Worm (Caenorhabditis elegans): ENCODE measurements around the gene W02H5.8.

W02H5.8 gene

ce11 chrV:2684227-2684626 lies 31.8 kb upstream of the W02H5.8 start:
- no peak for TF ChIP-seq pbrm-1 (GFP tag; IDR thresholded peaks at IDR 0.05)

ce11 chrV:2683497-2683896 lies 31.0 kb upstream of the W02H5.8 start:
- TF ChIP-seq Y79H2A.3 (GFP tag; conservative IDR thresholded peaks at IDR 0.05) (no peak), F49E8.2 (tag; optimal IDR thresholded peaks at IDR 0.05; ENCODE audit: insufficient read depth) (no peak), madf-6 (GFP tag; IDR thresholded peaks at IDR 0.05) (no peak)

ce11 chrV:2677648-2678047 lies 25.2 kb upstream of the W02H5.8 start:
- TF ChIP-seq hmg-1.2 (GFP tag; IDR thresholded peaks at IDR 0.05) (no peak), F22D6.2 (tag; optimal IDR thresholded peaks at IDR 0.05) (no peak), hrde-1 (tag; optimal IDR thresholded peaks at IDR 0.05; ENCODE audit: borderline replicate concordance) (no peak), ekl-4 (GFP tag; IDR thresholded peaks at IDR 0.05) (no peak), bed-2 (GFP tag; IDR thresholded peaks at IDR 0.05) (no peak), sptf-2 (GFP tag; optimal IDR thresholded peaks at IDR 0.05) (no peak), lir-1 (GFP tag; conservative IDR thresholded peaks at IDR 0.05) (no peak), dox-1 (GFP tag; IDR thresholded peaks at IDR 0.05) (no peak), rec-8 (tag; optimal IDR thresholded peaks at IDR 0.05) (no peak), ztf-6 (GFP tag; IDR thresholded peaks at IDR 0.05) (no peak), tbx-9 (tag; optimal IDR thresholded peaks at IDR 0.05; ENCODE audit: borderline replicate concordance) (no peak), sdz-38 (tag; optimal IDR thresholded peaks at IDR 0.05) (no peak), nhr-80 (tag; optimal IDR thresholded peaks at IDR 0.05) (no peak), ztf-28 (GFP tag; IDR thresholded peaks at IDR 0.05) (no peak), dpl-1 (GFP tag; optimal IDR thresholded peaks at IDR 0.05) (no peak), pbrm-1 (GFP tag; IDR thresholded peaks at IDR 0.05) (no peak)

ce11 chrV:2675692-2676091 lies 23.2 kb upstream of the W02H5.8 start:
- TF ChIP-seq snpc-1.1 (tag; optimal IDR thresholded peaks at IDR 0.05; ENCODE audit: insufficient read depth) (no peak), ama-1 (optimal IDR thresholded peaks at IDR 0.05) (no peak), ama-1 (GFP tag; optimal IDR thresholded peaks at IDR 0.05) (no peak), rec-8 (tag; optimal IDR thresholded peaks at IDR 0.05) (no peak), nhr-120 (GFP tag; IDR thresholded peaks at IDR 0.05) (no peak), nhr-90 (tag; optimal IDR thresholded peaks at IDR 0.05) (no peak), lin-26 (GFP tag; IDR thresholded peaks at IDR 0.05) (no peak), nfyb-1 (GFP tag; IDR thresholded peaks at IDR 0.05) (0 out of 2 replicates have a peak, but pooled peaks have one; percentile 6), Y67H2A.10 (GFP tag; conservative IDR thresholded peaks at IDR 0.05) (no peak)

ce11 chrV:2673807-2674206 lies 21.4 kb upstream of the W02H5.8 start:
- TF ChIP-seq dpff-1 (tag; optimal IDR thresholded peaks at IDR 0.05): no peak
- TF ChIP-seq sea-2 (GFP tag; IDR thresholded peaks at IDR 0.05): no peak
- no peak for TF ChIP-seq lag-1 (GFP tag; IDR thresholded peaks at IDR 0.05)
- no peak for TF ChIP-seq ccch-3 (GFP tag; optimal IDR thresholded peaks at IDR 0.05)
- peak; percentile 84 for TF ChIP-seq lin-26 (GFP tag; IDR thresholded peaks at IDR 0.05)
- peak; percentile 76 for TF ChIP-seq rcor-1 (GFP tag; IDR thresholded peaks at IDR 0.05)
- TF ChIP-seq mcd-1 (GFP tag; IDR thresholded peaks at IDR 0.05): peak; percentile 85
- TF ChIP-seq pbrm-1 (GFP tag; IDR thresholded peaks at IDR 0.05): peak; percentile 71; the same call in 1 of the 2 replicates
- no peak for TF ChIP-seq fkh-3 (tag; optimal IDR thresholded peaks at IDR 0.05)
- no peak for TF ChIP-seq F22D6.2 (tag; optimal IDR thresholded peaks at IDR 0.05)
- no peak for TF ChIP-seq ztf-22 (GFP tag; optimal IDR thresholded peaks at IDR 0.05)
- TF ChIP-seq ztf-26 (tag; optimal IDR thresholded peaks at IDR 0.05): peak; percentile 7
- no peak for TF ChIP-seq B0019.2 (GFP tag; conservative IDR thresholded peaks at IDR 0.05)
- no peak for TF ChIP-seq T26A5.8 (tag; optimal IDR thresholded peaks at IDR 0.05)
- no peak for TF ChIP-seq nfya-2 (GFP tag; IDR thresholded peaks at IDR 0.05)
- peak; percentile 53 for TF ChIP-seq snpc-1.1 (tag; optimal IDR thresholded peaks at IDR 0.05; ENCODE audit: insufficient read depth)
- no peak for TF ChIP-seq let-526 (GFP tag; IDR thresholded peaks at IDR 0.05)
- TF ChIP-seq tbx-9 (tag; optimal IDR thresholded peaks at IDR 0.05; ENCODE audit: borderline replicate concordance): no peak
- peak; percentile 54 for TF ChIP-seq snpc-3.4 (tag; optimal IDR thresholded peaks at IDR 0.05)
- TF ChIP-seq attf-3 (GFP tag; conservative IDR thresholded peaks at IDR 0.05): peak; percentile 38; the same call in 1 of the 2 replicates
- peak; percentile 67 for TF ChIP-seq hmg-1.2 (GFP tag; IDR thresholded peaks at IDR 0.05)
- TF ChIP-seq madf-3 (GFP tag; IDR thresholded peaks at IDR 0.05): peak; percentile 27; the same call in 1 of the 2 replicates
